Worm (Caenorhabditis elegans): ENCODE data around the gene ttr-33.

DNA sequence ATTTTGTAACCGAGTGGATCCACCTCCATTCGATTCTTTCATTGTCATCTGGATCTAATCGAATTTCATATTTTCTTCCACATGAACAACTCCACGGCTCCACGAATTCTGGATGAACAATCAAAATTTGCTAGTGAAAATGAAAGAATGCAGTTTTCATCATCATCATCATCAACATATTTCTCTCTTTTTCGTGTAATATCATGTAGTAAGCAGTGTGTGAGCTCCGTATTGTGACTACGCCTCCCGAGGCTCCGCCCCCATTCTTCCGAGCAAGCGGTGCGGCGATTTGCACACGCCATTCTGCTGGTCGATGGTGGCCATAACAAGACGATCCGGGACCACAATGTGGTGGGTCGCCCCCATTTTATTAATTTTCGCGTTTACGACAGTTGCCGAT lies 39.6 kb downstream of the ttr-33 start, which contains the start of gene ZK742.7:
- TF ChIP-seq T22C8.4 (GFP tag; IDR thresholded peaks at IDR 0.05) = no peak
- TF ChIP-seq med-1 (GFP tag; optimal IDR thresholded peaks at IDR 0.05; ENCODE audit: insufficient read depth) = no peak
- TF ChIP-seq flt-1 (GFP tag; IDR thresholded peaks at IDR 0.05) = no peak
